Worm (Caenorhabditis elegans) whole organism, young adult: ENCODE measurements around the gene asah-2.

Experiments
- B0035.1 ChIP-seq: sonication (generic microtip); optimal IDR thresholded peaks from 2 replicates; lab custom pipeline; 2016; ENCODE audit warnings: missing genetic modification characterization, mild to moderate bottlenecking, missing compliant biosample characterization, missing genotype, missing genetic modification reagents
- C06A6.2 ChIP-seq: fragments of 200-800 bp; sonication (Bioruptor generic); conservative IDR thresholded peaks from 2 replicates; pipeline ENCODE4 v1.3.6; 2022; ENCODE audit warnings: missing genetic modification characterization, missing compliant biosample characterization
- C17E4.6 ChIP-seq: fragments of 200-800 bp; sonication (Bioruptor generic); IDR thresholded peaks from 2 replicates; pipeline ENCODE4 v1.3.6; 2022; ENCODE audit warnings: missing genetic modification reagents, missing genetic modification characterization, missing compliant biosample characterization
- F22D6.2 ChIP-seq: sonication (generic microtip); optimal IDR thresholded peaks from 2 replicates; lab custom pipeline; 2016; ENCODE audit warnings: mild to moderate bottlenecking, missing genetic modification characterization, missing compliant biosample characterization
- F23B12.7 ChIP-seq: sonication (generic microtip); optimal IDR thresholded peaks from 2 replicates; lab custom pipeline; 2017; ENCODE audit warnings: missing genetic modification characterization, mild to moderate bottlenecking, missing compliant biosample characterization, antibody characterized with exemption, moderate library complexity; ENCODE audit not compliant: insufficient read depth
- F33H1.4 ChIP-seq: fragments of 200-800 bp; sonication (Bioruptor generic); IDR thresholded peaks from 2 replicates; pipeline ENCODE4 v1.3.6; 2022; ENCODE audit warnings: missing genetic modification reagents, missing genetic modification characterization, missing compliant biosample characterization
- F37B4.10 ChIP-seq: fragments of 200-800 bp; sonication (Bioruptor generic); IDR thresholded peaks from 2 replicates; pipeline ENCODE4 v1.3.6; 2022; ENCODE audit warnings: missing genetic modification characterization, missing compliant biosample characterization
- F39B2.1 ChIP-seq: fragments of 200-800 bp; sonication (Bioruptor generic); IDR thresholded peaks from 2 replicates; pipeline ENCODE4 v1.3.6; 2022; ENCODE audit warnings: missing genetic modification reagents, missing genetic modification characterization, missing compliant biosample characterization
- F49E8.2 ChIP-seq: sonication (generic microtip); optimal IDR thresholded peaks from 3 replicates; lab custom pipeline; 2017; ENCODE audit warnings: missing genetic modification characterization, mild to moderate bottlenecking, missing compliant biosample characterization, antibody characterized with exemption, moderate library complexity; ENCODE audit not compliant: insufficient read depth
- Y56A3A.18 ChIP-seq: fragments of 200-800 bp; sonication (Bioruptor generic); IDR thresholded peaks from 2 replicates; pipeline ENCODE4 v1.3.6; 2022; ENCODE audit warnings: missing genetic modification reagents, missing genetic modification characterization, missing compliant biosample characterization
- Y95B8A.8 ChIP-seq: fragments of 200-800 bp; sonication (Bioruptor generic); IDR thresholded peaks from 2 replicates; pipeline ENCODE4 v1.3.6; 2022; ENCODE audit warnings: missing genetic modification reagents, missing genetic modification characterization, missing compliant biosample characterization
- akir-1 ChIP-seq: fragments of 200-800 bp; sonication (Bioruptor generic); optimal IDR thresholded peaks from 2 replicates; lab custom pipeline; 2018; ENCODE audit warnings: mild to moderate bottlenecking, missing genetic modification characterization, moderate library complexity, missing compliant biosample characterization
- aptf-2 ChIP-seq: fragments of 200-800 bp; sonication (Bioruptor generic); conservative IDR thresholded peaks from 2 replicates; pipeline ENCODE4 v1.3.6; 2022; ENCODE audit warnings: missing genetic modification reagents, missing genetic modification characterization, missing compliant biosample characterization
- attf-3 ChIP-seq: fragments of 200-800 bp; sonication (Bioruptor generic); conservative IDR thresholded peaks from 2 replicates; pipeline ENCODE4 v1.3.6; 2022; ENCODE audit warnings: missing genetic modification reagents, missing genetic modification characterization, missing compliant biosample characterization
- cebp-2 ChIP-seq: fragments of 200-800 bp; sonication (Bioruptor generic); IDR thresholded peaks from 2 replicates; pipeline ENCODE4 v1.3.6; 2022; ENCODE audit warnings: missing genetic modification characterization, missing compliant biosample characterization
- ceh-100 ChIP-seq: fragments of 200-800 bp; sonication (Bioruptor generic); IDR thresholded peaks from 2 replicates; pipeline ENCODE4 v1.3.6; 2022; ENCODE audit warnings: missing genetic modification reagents, missing genetic modification characterization, missing compliant biosample characterization
- ceh-58 ChIP-seq: fragments of 200-800 bp; sonication (Bioruptor generic); IDR thresholded peaks from 2 replicates; pipeline ENCODE4 v1.3.6; 2022; ENCODE audit warnings: missing genetic modification characterization, missing compliant biosample characterization
- ceh-79 ChIP-seq: sonication (generic microtip); optimal IDR thresholded peaks from 2 replicates; lab custom pipeline; 2017; ENCODE audit warnings: mild to moderate bottlenecking, missing genetic modification characterization, missing compliant biosample characterization
- chd-7 ChIP-seq: sonication (generic microtip); optimal IDR thresholded peaks from 2 replicates; lab custom pipeline; 2016; ENCODE audit warnings: mild to moderate bottlenecking, missing genetic modification characterization, moderate library complexity, missing compliant biosample characterization
- die-1 ChIP-seq: sonication (generic microtip); optimal IDR thresholded peaks from 2 replicates; lab custom pipeline; 2016; ENCODE audit warnings: missing genotype, mild to moderate bottlenecking, missing genetic modification characterization, missing compliant biosample characterization
- gei-17 ChIP-seq: fragments of 200-800 bp; sonication (Bioruptor generic); optimal IDR thresholded peaks from 2 replicates; lab custom pipeline; 2018; ENCODE audit warnings: mild to moderate bottlenecking, missing genetic modification characterization, missing compliant biosample characterization
- hlh-26 ChIP-seq: fragments of 200-800 bp; sonication (Bioruptor generic); conservative IDR thresholded peaks from 2 replicates; pipeline ENCODE4 v1.3.6; 2022; ENCODE audit warnings: missing genetic modification reagents, missing genetic modification characterization, missing compliant biosample characterization
- hsf-1 ChIP-seq: fragments of 200-800 bp; sonication (Bioruptor generic); IDR thresholded peaks from 2 replicates; pipeline ENCODE4 v1.3.6; 2022; ENCODE audit warnings: missing genetic modification reagents, missing genetic modification characterization, missing compliant biosample characterization
- lag-1 ChIP-seq: fragments of 200-800 bp; sonication (Bioruptor generic); IDR thresholded peaks from 2 replicates; pipeline ENCODE4 v1.3.6; 2022; ENCODE audit warnings: missing genetic modification reagents, missing genetic modification characterization, missing compliant biosample characterization
- let-526 ChIP-seq: fragments of 200-800 bp; sonication (Bioruptor generic); IDR thresholded peaks from 2 replicates; pipeline ENCODE4 v1.3.6; 2022; ENCODE audit warnings: missing genetic modification reagents, missing genetic modification characterization, missing compliant biosample characterization
- lin-35 ChIP-seq, 3 experiments: fragments of 150-350 bp in 2 of 3; sonication (generic microtip) in 1 of 3; optimal IDR thresholded peaks; 2 replicates each; lab custom pipeline; 2014 to 2018; ENCODE audit warnings: missing biosample characterization in 3 of 3, missing genetic modification characterization in 3 of 3, missing genetic modification reagents in 3 of 3
- lsy-27 ChIP-seq: sonication (generic microtip); optimal IDR thresholded peaks from 2 replicates; lab custom pipeline; 2017; ENCODE audit warnings: missing genetic modification characterization, mild to moderate bottlenecking, missing compliant biosample characterization, antibody characterized with exemption, missing genotype, borderline replicate concordance; ENCODE audit not compliant: insufficient read depth
- madf-3 ChIP-seq: fragments of 200-800 bp; sonication (Bioruptor generic); IDR thresholded peaks from 2 replicates; pipeline ENCODE4 v1.3.6; 2022; ENCODE audit warnings: missing genetic modification reagents, missing genetic modification characterization, missing compliant biosample characterization
- mes-4 ChIP-seq: sonication (generic microtip); optimal IDR thresholded peaks from 2 replicates; lab custom pipeline; 2016; ENCODE audit warnings: missing genotype, missing genetic modification characterization, missing compliant biosample characterization
- mxl-1 ChIP-seq: sonication (generic microtip); optimal IDR thresholded peaks from 2 replicates; lab custom pipeline; 2016; ENCODE audit warnings: missing genetic modification characterization, missing compliant biosample characterization
- nhr-120 ChIP-seq: fragments of 200-800 bp; sonication (Bioruptor generic); IDR thresholded peaks from 2 replicates; pipeline ENCODE4 v1.3.6; 2022; ENCODE audit warnings: missing genetic modification characterization, missing compliant biosample characterization
- repo-1 ChIP-seq: sonication (generic microtip); optimal IDR thresholded peaks from 2 replicates; lab custom pipeline; 2017; ENCODE audit warnings: mild to moderate bottlenecking, missing genetic modification characterization, missing compliant biosample characterization
- rpc-1 ChIP-seq, 2 experiments: fragments of 150-350 bp in 1 of 2; sonication (generic microtip) in 1 of 2; optimal IDR thresholded peaks; 2 replicates each; lab custom pipeline; 2014 to 2018; ENCODE audit warnings: missing biosample characterization in 1 of 2, missing genetic modification characterization in 1 of 2, missing genetic modification reagents in 1 of 2, missing genotype in 1 of 2
- snpc-3.4 ChIP-seq: sonication (generic microtip); optimal IDR thresholded peaks from 2 replicates; lab custom pipeline; 2017; ENCODE audit warnings: missing genetic modification characterization, mild to moderate bottlenecking, missing compliant biosample characterization, antibody characterized with exemption, moderate library complexity, missing genotype, missing genetic modification reagents
- tbx-9 ChIP-seq: sonication (generic microtip); optimal IDR thresholded peaks from 2 replicates; lab custom pipeline; 2016; ENCODE audit warnings: borderline replicate concordance, missing genetic modification characterization, inconsistent platforms, missing compliant biosample characterization
- tlf-1 ChIP-seq: fragments of 200-800 bp; sonication (Bioruptor generic); optimal IDR thresholded peaks from 2 replicates; lab custom pipeline; 2018; ENCODE audit warnings: mild to moderate bottlenecking, missing genetic modification characterization, missing compliant biosample characterization
- xnd-1 ChIP-seq: sonication (generic microtip); optimal IDR thresholded peaks from 2 replicates; lab custom pipeline; 2016; ENCODE audit warnings: missing genotype, missing genetic modification reagents, missing genetic modification characterization, missing compliant biosample characterization
- zim-3 ChIP-seq: sonication (generic microtip); optimal IDR thresholded peaks from 2 replicates; lab custom pipeline; 2017; ENCODE audit warnings: mild to moderate bottlenecking, missing genetic modification characterization, moderate library complexity, missing compliant biosample characterization
- ztf-22 ChIP-seq: fragments of 200-800 bp; sonication (Bioruptor generic); optimal IDR thresholded peaks from 2 replicates; lab custom pipeline; 2018; ENCODE audit warnings: mild to moderate bottlenecking, missing genetic modification characterization, moderate library complexity, missing compliant biosample characterization
- ztf-26 ChIP-seq: sonication (generic microtip); optimal IDR thresholded peaks from 2 replicates; lab custom pipeline; 2017; ENCODE audit warnings: missing genetic modification characterization, missing compliant biosample characterization
- ztf-6 ChIP-seq: fragments of 200-800 bp; sonication (Bioruptor generic); IDR thresholded peaks from 2 replicates; pipeline ENCODE4 v1.3.6; 2022; ENCODE audit warnings: missing genetic modification reagents, missing genetic modification characterization, missing compliant biosample characterization

Gene asah-2

ce11 chrII:10122465-10122864 lies 16.9 kb upstream of the asah-2 start, which contains the start of gene F27E5.7:
TSS of gene F27E5.7 (plus strand) at chrII:10122765.
- TF ChIP-seq zim-3 (tag; lab: Kevin White, UChicago) (no peak), mes-4 (tag; lab: Kevin White, UChicago) (no peak), cebp-2 (no peak), lag-1 (GFP tag; lab: Robert Waterston, UW) (no peak), ceh-79 (tag; lab: Kevin White, UChicago) (no peak), die-1 (tag; lab: Kevin White, UChicago) (no peak), akir-1 (GFP tag; lab: Kevin White, UChicago) (no peak), chd-7 (no peak), Y95B8A.8 (GFP tag; lab: Robert Waterston, UW) (no peak), snpc-3.4 (no peak), ztf-22 (GFP tag; lab: Kevin White, UChicago) (no peak), hsf-1 (GFP tag; lab: Robert Waterston, UW) (no peak), lsy-27 (tag; lab: Kevin White, UChicago) (no peak), gei-17 (no peak)

- TF ChIP-seq Y95B8A.8 (GFP tag; lab: Robert Waterston, UW) (no peak), let-526 (GFP tag; lab: Robert Waterston, UW) (no peak), zim-3 (tag; lab: Kevin White, UChicago) (no peak), attf-3 (GFP tag; lab: Robert Waterston, UW) (no peak), lin-35 (GFP tag; optimal IDR thresholded peaks at IDR 0.05; lab: Kevin White, UChicago) (no peak), rpc-1 (optimal IDR thresholded peaks at IDR 0.05; lab: Kevin White, UChicago) (no peak), rpc-1 (tag; optimal IDR thresholded peaks at IDR 0.05; lab: Kevin White, UChicago) (no peak)
- TF ChIP-seq, all 124 proteins: peak for 0
Observed at ce11 chrII:10127389-10127788, 12.0 kb upstream of the asah-2 start, which contains the start of gene F27E5.8. TSS of gene F27E5.8 (minus strand) at chrII:10127489.

DNA sequence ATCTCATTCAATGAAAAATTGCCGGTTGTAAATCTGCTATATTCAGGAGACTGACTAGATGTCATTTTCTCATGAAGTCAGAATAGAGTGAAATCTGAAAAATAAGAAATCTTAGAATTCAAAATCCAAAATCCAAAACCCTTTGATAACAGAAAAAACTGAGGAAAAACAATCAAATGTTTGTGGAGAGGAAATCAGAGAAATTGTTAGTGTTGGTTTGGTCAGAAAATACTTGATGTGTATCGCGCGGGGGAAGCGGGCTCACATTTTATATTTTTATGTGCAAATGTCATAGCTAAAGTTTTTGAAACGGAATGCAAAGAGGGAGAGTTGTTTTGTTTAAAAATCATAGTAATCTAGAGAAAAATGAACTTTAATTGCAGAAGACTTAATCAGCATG lies 7.6 kb upstream of the asah-2 start, which contains the start of gene F27E5.5:
Gene F27E5.5 (minus strand): TSS at position 101 of the 400 bp plus-strand sequence.
- TF ChIP-seq F39B2.1 (GFP tag; lab: Robert Waterston, UW): no peak
- no peak for TF ChIP-seq B0035.1
- no peak for TF ChIP-seq F33H1.4 (GFP tag; lab: Robert Waterston, UW)
- no peak for TF ChIP-seq tbx-9 (tag; lab: Kevin White, UChicago)
- no peak for TF ChIP-seq xnd-1
- TF ChIP-seq nhr-120 (GFP tag; lab: Robert Waterston, UW): no peak
- no peak for TF ChIP-seq C06A6.2 (GFP tag; lab: Robert Waterston, UW)
- no peak for TF ChIP-seq F49E8.2 (tag; lab: Kevin White, UChicago)
- TF ChIP-seq snpc-3.4: no peak

DNA sequence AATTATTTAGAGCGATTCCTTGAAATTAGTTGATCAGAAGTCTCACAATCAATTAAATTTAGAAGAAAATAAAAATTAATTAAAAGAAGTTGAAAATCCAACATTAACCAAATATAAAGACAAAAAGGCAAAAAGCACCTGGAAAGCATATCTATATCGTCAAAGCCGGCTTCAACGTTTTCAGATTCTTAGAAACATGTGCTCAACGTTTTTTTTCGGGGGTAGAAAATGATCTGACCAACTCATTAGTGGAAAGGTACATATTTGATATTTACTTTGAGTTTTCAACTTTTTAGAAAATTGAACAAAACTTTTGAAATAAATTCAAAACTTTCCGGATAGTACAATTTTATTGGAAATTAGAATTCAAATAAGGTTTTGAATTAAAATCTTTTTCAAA lies 6.6 kb upstream of the asah-2 start:
- TF ChIP-seq C17E4.6 (GFP tag; lab: Robert Waterston, UW) (no peak), F22D6.2 (tag; lab: Kevin White, UChicago) (no peak), ceh-58 (no peak), mxl-1 (tag; lab: Kevin White, UChicago) (no peak), ceh-79 (tag; lab: Kevin White, UChicago) (no peak), tlf-1 (no peak), F37B4.10 (no peak), ceh-100 (GFP tag; lab: Robert Waterston, UW) (no peak), repo-1 (tag; lab: Kevin White, UChicago) (no peak), attf-3 (GFP tag; lab: Robert Waterston, UW) (no peak), aptf-2 (no peak), hlh-26 (GFP tag; lab: Robert Waterston, UW) (no peak), Y56A3A.18 (GFP tag; lab: Robert Waterston, UW) (no peak), ztf-26 (tag; lab: Kevin White, UChicago) (no peak), F23B12.7 (tag; lab: Kevin White, UChicago) (no peak), madf-3 (no peak), ztf-6 (GFP tag; lab: Robert Waterston, UW) (no peak)
- TF ChIP-seq, all 124 proteins: peak for 0
